Fruit fly (Drosophila melanogaster) whole organism, prepupa: ENCODE measurements around the gene flw.

Experiments
- Blimp-1 ChIP-seq: fragments of 200-800 bp; sonication (Bioruptor generic); optimal IDR thresholded peaks from 3 replicates; lab custom pipeline; 2017; ENCODE audit warnings: missing biosample characterization, missing genetic modification characterization, mild to moderate bottlenecking, moderate library complexity, missing genetic modification reagents
- CG10631 ChIP-seq: fragments of 200-800 bp; sonication (Bioruptor generic); optimal IDR thresholded peaks from 2 replicates; lab custom pipeline; 2016; ENCODE audit warnings: missing biosample characterization, missing genetic modification characterization
- CG10669 ChIP-seq: fragments of 200-800 bp; sonication (Bioruptor generic); optimal IDR thresholded peaks from 3 replicates; lab custom pipeline; 2018; ENCODE audit warnings: missing biosample characterization, mild to moderate bottlenecking, missing genetic modification characterization, moderate library complexity
- CG11294 ChIP-seq: fragments of 200-800 bp; sonication (Bioruptor generic); IDR thresholded peaks from 2 replicates; pipeline ENCODE4 v1.3.6; 2022; ENCODE audit warnings: missing biosample characterization, missing genetic modification characterization
- CG11762 ChIP-seq: fragments of 200-800 bp; sonication (Bioruptor generic); optimal IDR thresholded peaks from 3 replicates; lab custom pipeline; 2016; ENCODE audit warnings: missing biosample characterization, missing genetic modification characterization; ENCODE audit not compliant: insufficient read depth
- CG15336 ChIP-seq: fragments of 200-800 bp; sonication (Bioruptor generic); IDR thresholded peaks from 2 replicates; pipeline ENCODE4 v1.3.6; 2022; ENCODE audit warnings: missing biosample characterization, missing genetic modification characterization
- CG1621 ChIP-seq: fragments of 200-800 bp; sonication (Bioruptor generic); optimal IDR thresholded peaks from 3 replicates; lab custom pipeline; 2018; ENCODE audit warnings: missing biosample characterization, mild to moderate bottlenecking, missing genetic modification characterization
- CG16779 ChIP-seq: fragments of 200-800 bp; sonication (Bioruptor generic); optimal IDR thresholded peaks from 3 replicates; lab custom pipeline; 2017; ENCODE audit warnings: missing biosample characterization, mild to moderate bottlenecking, missing genetic modification characterization
- CG3032 ChIP-seq: fragments of 200-800 bp; optimal IDR thresholded peaks from 2 replicates; lab custom pipeline; 2019; ENCODE audit warnings: missing biosample characterization, mild to moderate bottlenecking, missing genetic modification characterization, moderate library complexity
- CG31627 ChIP-seq: fragments of 200-800 bp; sonication (Bioruptor generic); optimal IDR thresholded peaks from 3 replicates; lab custom pipeline; 2016; ENCODE audit warnings: missing biosample characterization, missing genetic modification characterization
- CG32006 ChIP-seq: fragments of 200-800 bp; sonication (Bioruptor generic); optimal IDR thresholded peaks from 3 replicates; lab custom pipeline; 2017; ENCODE audit warnings: missing biosample characterization, mild to moderate bottlenecking, missing genetic modification characterization
- CG34406 ChIP-seq: fragments of 200-800 bp; sonication (Bioruptor generic); optimal IDR thresholded peaks from 3 replicates; lab custom pipeline; 2016; ENCODE audit warnings: missing biosample characterization, missing genetic modification characterization
- CG3919 ChIP-seq: fragments of 200-800 bp; sonication (Bioruptor generic); optimal IDR thresholded peaks from 3 replicates; lab custom pipeline; 2016; ENCODE audit warnings: missing biosample characterization, missing genetic modification characterization
- CG6792 ChIP-seq: fragments of 200-800 bp; sonication (Bioruptor generic); optimal IDR thresholded peaks from 3 replicates; lab custom pipeline; 2016; ENCODE audit warnings: missing biosample characterization, missing genetic modification characterization
- CG6808 ChIP-seq: fragments of 200-800 bp; sonication (Bioruptor generic); optimal IDR thresholded peaks from 3 replicates; lab custom pipeline; 2017; ENCODE audit warnings: missing biosample characterization, missing genetic modification characterization, mild to moderate bottlenecking, moderate library complexity, missing genetic modification reagents
- CG6854 ChIP-seq: fragments of 200-800 bp; sonication (Bioruptor generic); optimal IDR thresholded peaks from 2 replicates; lab custom pipeline; 2017; ENCODE audit warnings: missing biosample characterization, mild to moderate bottlenecking, missing genetic modification characterization
- CG7368 ChIP-seq: fragments of 200-800 bp; sonication (Bioruptor generic); optimal IDR thresholded peaks from 3 replicates; lab custom pipeline; 2016; ENCODE audit warnings: missing biosample characterization, missing genetic modification characterization
- CG8119 ChIP-seq: fragments of 200-800 bp; sonication (Bioruptor generic); IDR thresholded peaks from 3 replicates; pipeline ENCODE4 v1.3.6; 2022; ENCODE audit warnings: missing biosample characterization, missing genetic modification characterization
- CG8319 ChIP-seq: fragments of 200-800 bp; sonication (Bioruptor generic); optimal IDR thresholded peaks from 3 replicates; lab custom pipeline; 2016; ENCODE audit warnings: missing biosample characterization, missing genetic modification characterization
- CG8632 ChIP-seq: fragments of 200-800 bp; sonication (Bioruptor generic); optimal IDR thresholded peaks from 3 replicates; lab custom pipeline; 2016; ENCODE audit warnings: missing biosample characterization, missing genetic modification characterization
- Eip75B ChIP-seq: fragments of 200-800 bp; sonication (Bioruptor generic); optimal IDR thresholded peaks from 3 replicates; lab custom pipeline; 2016; ENCODE audit warnings: missing biosample characterization, missing genetic modification characterization
- Eip78C ChIP-seq: fragments of 200-800 bp; sonication (Bioruptor generic); peaks from one replicate; lab custom pipeline; 2016; ENCODE audit warnings: missing biosample characterization, missing genetic modification characterization
- Eip93F ChIP-seq: fragments of 200-800 bp; sonication (Bioruptor generic); optimal IDR thresholded peaks from 2 replicates; lab custom pipeline; 2016; ENCODE audit warnings: missing biosample characterization, mild to moderate bottlenecking, missing genetic modification characterization
- Ets21C ChIP-seq: fragments of 200-800 bp; sonication (Bioruptor generic); optimal IDR thresholded peaks from 3 replicates; lab custom pipeline; 2016; ENCODE audit warnings: missing biosample characterization, missing genetic modification characterization
- Ets96B ChIP-seq: fragments of 200-800 bp; optimal IDR thresholded peaks from 2 replicates; lab custom pipeline; 2019; ENCODE audit warnings: missing biosample characterization, mild to moderate bottlenecking, missing genetic modification characterization, moderate library complexity
- Hr38 ChIP-seq: sonication (Bioruptor generic); optimal IDR thresholded peaks from 2 replicates; lab custom pipeline; 2016; ENCODE audit warnings: missing biosample characterization, missing genetic modification characterization
- Hr4 ChIP-seq: fragments of 200-800 bp; sonication (Bioruptor generic); optimal IDR thresholded peaks from 3 replicates; lab custom pipeline; 2016; ENCODE audit warnings: missing biosample characterization, missing genetic modification characterization
- Lpt ChIP-seq: fragments of 200-800 bp; sonication (Bioruptor generic); optimal IDR thresholded peaks from 3 replicates; lab custom pipeline; 2016; ENCODE audit warnings: missing biosample characterization, missing genetic modification characterization
- Met ChIP-seq: fragments of 200-800 bp; sonication (Bioruptor generic); optimal IDR thresholded peaks from 3 replicates; lab custom pipeline; 2016; ENCODE audit warnings: missing biosample characterization, missing genetic modification characterization
- OdsH ChIP-seq: fragments of 200-800 bp; sonication (Bioruptor generic); optimal IDR thresholded peaks from 3 replicates; lab custom pipeline; 2016; ENCODE audit warnings: missing biosample characterization, missing genetic modification characterization
- Sox15 ChIP-seq: fragments of 200-800 bp; sonication (Bioruptor generic); optimal IDR thresholded peaks from 3 replicates; lab custom pipeline; 2016; ENCODE audit warnings: missing biosample characterization, missing genetic modification characterization
- achi ChIP-seq: fragments of 200-800 bp; sonication (Bioruptor generic); optimal IDR thresholded peaks from 3 replicates; lab custom pipeline; 2016; ENCODE audit warnings: missing biosample characterization, missing genetic modification characterization
- cyc ChIP-seq: fragments of 200-800 bp; sonication (Bioruptor generic); optimal IDR thresholded peaks from 3 replicates; lab custom pipeline; 2016; ENCODE audit warnings: missing biosample characterization, missing genetic modification characterization
- dac ChIP-seq: fragments of 200-800 bp; sonication (Bioruptor generic); optimal IDR thresholded peaks from 2 replicates; lab custom pipeline; 2017; ENCODE audit warnings: missing biosample characterization, mild to moderate bottlenecking, missing genetic modification characterization
- dsx ChIP-seq: fragments of 200-800 bp; optimal IDR thresholded peaks from 3 replicates; lab custom pipeline; 2019; ENCODE audit warnings: missing biosample characterization, mild to moderate bottlenecking, missing genetic modification characterization, moderate library complexity; ENCODE audit not compliant: poor library complexity, severe bottlenecking
- eg ChIP-seq: fragments of 200-800 bp; sonication (Bioruptor generic); IDR thresholded peaks from 3 replicates; pipeline ENCODE4 v1.3.6; 2022; ENCODE audit warnings: missing biosample characterization, missing genetic modification characterization
- esn ChIP-seq: fragments of 200-800 bp; sonication (Bioruptor generic); optimal IDR thresholded peaks from 2 replicates; lab custom pipeline; 2016; ENCODE audit warnings: missing biosample characterization, mild to moderate bottlenecking, missing genetic modification characterization, moderate library complexity
- fd59A ChIP-seq: fragments of 200-800 bp; sonication (Bioruptor generic); optimal IDR thresholded peaks from 2 replicates; lab custom pipeline; 2017; ENCODE audit warnings: missing biosample characterization, mild to moderate bottlenecking, missing genetic modification characterization, missing genetic modification reagents
- fd85E ChIP-seq: fragments of 200-800 bp; sonication (Bioruptor generic); optimal IDR thresholded peaks from 3 replicates; lab custom pipeline; 2016; ENCODE audit warnings: missing biosample characterization, missing genetic modification characterization
- fkh ChIP-seq: fragments of 200-800 bp; sonication (Bioruptor generic); optimal IDR thresholded peaks from 3 replicates; lab custom pipeline; 2017; ENCODE audit warnings: missing biosample characterization, mild to moderate bottlenecking, missing genetic modification characterization, moderate library complexity
- net ChIP-seq: fragments of 200-800 bp; sonication (Bioruptor generic); optimal IDR thresholded peaks from 3 replicates; lab custom pipeline; 2016; ENCODE audit warnings: missing biosample characterization, missing genetic modification characterization
- salr ChIP-seq, 2 experiments: fragments of 200-800 bp; sonication (Bioruptor generic); optimal IDR thresholded peaks; 3 replicates each; lab custom pipeline; 2016 to 2018; ENCODE audit warnings: missing biosample characterization in 2 of 2, missing genetic modification characterization in 2 of 2, mild to moderate bottlenecking in 1 of 2
- spab ChIP-seq: fragments of 200-800 bp; sonication (Bioruptor generic); optimal IDR thresholded peaks from 2 replicates; lab custom pipeline; 2017; ENCODE audit warnings: missing biosample characterization, mild to moderate bottlenecking, missing genetic modification characterization, missing genetic modification reagents
- ss ChIP-seq, 2 experiments: fragments of 200-800 bp; sonication (Bioruptor generic); optimal IDR thresholded peaks; 2 replicates in 1 of 2; 3 replicates in 1 of 2; lab custom pipeline; 2017 to 2018; ENCODE audit warnings: mild to moderate bottlenecking in 2 of 2, missing biosample characterization in 2 of 2, missing genetic modification characterization in 2 of 2, moderate library complexity in 1 of 2
- svp ChIP-seq: fragments of 200-800 bp; sonication (Bioruptor generic); peaks from one replicate; lab custom pipeline; 2016; ENCODE audit warnings: missing biosample characterization, missing genetic modification characterization
- topi ChIP-seq: fragments of 200-800 bp; sonication (Bioruptor generic); optimal IDR thresholded peaks from 3 replicates; lab custom pipeline; 2016; ENCODE audit warnings: missing biosample characterization, missing genetic modification characterization
- vri ChIP-seq: fragments of 200-800 bp; sonication (Bioruptor generic); optimal IDR thresholded peaks from 3 replicates; lab custom pipeline; 2016; ENCODE audit warnings: missing biosample characterization, mild to moderate bottlenecking, missing genetic modification characterization

The flw gene

dm6 chrX:10362127-10362526 is 23.6 kb upstream of the flw start:
- no peak for TF ChIP-seq cyc
- no peak for TF ChIP-seq CG11294 (GFP tag; lab: Robert Waterston, UW)
- no peak for TF ChIP-seq CG3032 (tag; lab: Kevin White, UChicago)
- no peak for TF ChIP-seq CG8119 (GFP tag; lab: Robert Waterston, UW)
- no peak for TF ChIP-seq fd85E (GFP tag; lab: Kevin White, UChicago)
- no peak for TF ChIP-seq CG8632 (GFP tag; lab: Kevin White, UChicago)
- no peak for TF ChIP-seq achi (GFP tag; lab: Kevin White, UChicago)
- no peak for TF ChIP-seq net
- TF ChIP-seq CG10631, result no peak
- TF ChIP-seq vri (GFP tag; lab: Kevin White, UChicago), result no peak
- TF ChIP-seq, all 60 proteins: peak for 0

- TF ChIP-seq Sox15 (GFP tag; lab: Kevin White, UChicago) (no peak), CG11762 (GFP tag; lab: Kevin White, UChicago) (no peak), Hr4 (GFP tag; lab: Kevin White, UChicago) (peak; percentile 27), CG32006 (GFP tag; lab: Kevin White, UChicago) (peak; percentile 61), CG8319 (GFP tag; lab: Kevin White, UChicago) (peak; percentile 4), Eip78C (GFP tag; lab: Kevin White, UChicago) (peak; percentile 84), CG8119 (GFP tag; lab: Robert Waterston, UW) (no peak), Eip93F (no peak), CG16779 (tag; lab: Kevin White, UChicago) (no peak), esn (peak; percentile 67), spab (no peak), Ets96B (tag; lab: Kevin White, UChicago) (no peak), Lpt (GFP tag; lab: Kevin White, UChicago) (no peak), dac (no peak), OdsH (peak; percentile 28), net (no peak), Hr38 (GFP tag; lab: Kevin White, UChicago) (no peak), CG6808 (no peak), CG8632 (GFP tag; lab: Kevin White, UChicago) (peak; percentile 3), CG10631 (peak; percentile 19), fd85E (GFP tag; lab: Kevin White, UChicago) (no peak), vri (GFP tag; lab: Kevin White, UChicago) (no peak), svp (GFP tag; lab: Kevin White, UChicago) (peak; percentile 77), Ets21C (no peak), fd59A (GFP tag; lab: Kevin White, UChicago) (no peak), salr (GFP tag; optimal IDR thresholded peaks at IDR 0.05; lab: Kevin White, UChicago) (no peak), Met (GFP tag; lab: Kevin White, UChicago) (peak; percentile 57), fkh (GFP tag; lab: Kevin White, UChicago) (no peak), CG3032 (tag; lab: Kevin White, UChicago) (no peak), CG1621 (no peak), CG10669 (GFP tag; lab: Kevin White, UChicago) (peak; percentile 16), CG31627 (GFP tag; lab: Kevin White, UChicago) (peak; percentile 38), CG6854 (GFP tag; lab: Kevin White, UChicago) (no peak), topi (GFP tag; lab: Kevin White, UChicago) (peak; percentile 31), cyc (peak; percentile 22), CG3919 (GFP tag; lab: Kevin White, UChicago) (peak; percentile 35), Blimp-1 (GFP tag; lab: Kevin White, UChicago) (no peak), achi (GFP tag; lab: Kevin White, UChicago) (peak; percentile 32), eg (GFP tag; lab: Robert Waterston, UW) (peak; percentile 48; the same call in 1 of the 3 replicates), CG7368 (GFP tag; lab: Kevin White, UChicago) (peak; percentile 1), dsx (no peak), CG34406 (GFP tag; lab: Kevin White, UChicago) (peak; percentile 23), CG6792 (GFP tag; lab: Kevin White, UChicago) (no peak), ss (GFP tag; optimal IDR thresholded peaks at IDR 0.05; lab: Kevin White, UChicago) (no peak), Eip75B (peak; percentile 28), CG15336 (GFP tag; lab: Robert Waterston, UW) (0 out of 2 replicates have a peak, but pooled peaks have one; percentile 35)
Observed at dm6 chrX:10362557-10363366, 23.0 kb upstream of the flw start.
